Worm (Caenorhabditis elegans): Measurements from ENCODE around the gene ZK1058.3.

- no peak for TF ChIP-seq ceh-31 (tag; optimal IDR thresholded peaks at IDR 0.05)
- TF ChIP-seq C38D4.7 (GFP tag; optimal IDR thresholded peaks at IDR 0.05), result no peak
- no peak for TF ChIP-seq unc-55 (GFP tag; optimal IDR thresholded peaks at IDR 0.05)
- TF ChIP-seq F13H6.1 (tag; optimal IDR thresholded peaks at IDR 0.05), result no peak
- no peak for TF ChIP-seq K02D7.2 (tag; optimal IDR thresholded peaks at IDR 0.05)
- TF ChIP-seq pat-9 (tag; optimal IDR thresholded peaks at IDR 0.05), result no peak
- TF ChIP-seq elt-4 (tag; optimal IDR thresholded peaks at IDR 0.05), result no peak
- no peak for TF ChIP-seq nfya-1 (tag; optimal IDR thresholded peaks at IDR 0.05)
These were observed 3.1 kb downstream of the ZK1058.3 start, which contains the start of the genes metl-6 and nit-1 for ce11 chrIII:3921646-3922328.
